Worm (Caenorhabditis elegans) whole organism, young adult: Measurements from ENCODE around the gene M05D6.2.

Source experiments
- B0019.2 ChIP-seq: fragments of 200-800 bp; sonication (Bioruptor generic); conservative IDR thresholded peaks from 2 replicates; pipeline ENCODE4 v1.3.6; 2022; ENCODE audit warnings: missing genetic modification reagents, missing genetic modification characterization, missing compliant biosample characterization
- C06A6.2 ChIP-seq: fragments of 200-800 bp; sonication (Bioruptor generic); conservative IDR thresholded peaks from 2 replicates; pipeline ENCODE4 v1.3.6; 2022; ENCODE audit warnings: missing genetic modification characterization, missing compliant biosample characterization
- D2030.7 ChIP-seq: fragments of 200-800 bp; sonication (Bioruptor generic); IDR thresholded peaks from 2 replicates; pipeline ENCODE4 v1.3.6; 2022; ENCODE audit warnings: missing genetic modification reagents, missing genetic modification characterization, missing compliant biosample characterization
- F10E7.11 ChIP-seq: sonication (generic microtip); optimal IDR thresholded peaks from 2 replicates; lab custom pipeline; 2017; ENCODE audit warnings: mild to moderate bottlenecking, missing genetic modification characterization, moderate library complexity, missing compliant biosample characterization
- F23B12.7 ChIP-seq: sonication (generic microtip); optimal IDR thresholded peaks from 2 replicates; lab custom pipeline; 2017; ENCODE audit warnings: missing genetic modification characterization, mild to moderate bottlenecking, missing compliant biosample characterization, antibody characterized with exemption, moderate library complexity; ENCODE audit not compliant: insufficient read depth
- F33H1.4 ChIP-seq: fragments of 200-800 bp; sonication (Bioruptor generic); IDR thresholded peaks from 2 replicates; pipeline ENCODE4 v1.3.6; 2022; ENCODE audit warnings: missing genetic modification reagents, missing genetic modification characterization, missing compliant biosample characterization
- F37B4.10 ChIP-seq: fragments of 200-800 bp; sonication (Bioruptor generic); IDR thresholded peaks from 2 replicates; pipeline ENCODE4 v1.3.6; 2022; ENCODE audit warnings: missing genetic modification characterization, missing compliant biosample characterization
- F39B2.1 ChIP-seq: fragments of 200-800 bp; sonication (Bioruptor generic); IDR thresholded peaks from 2 replicates; pipeline ENCODE4 v1.3.6; 2022; ENCODE audit warnings: missing genetic modification reagents, missing genetic modification characterization, missing compliant biosample characterization
- K11D2.4 ChIP-seq: fragments of 200-800 bp; sonication (Bioruptor generic); IDR thresholded peaks from 2 replicates; pipeline ENCODE4 v1.3.6; 2022; ENCODE audit warnings: missing genetic modification reagents, missing genetic modification characterization, missing compliant biosample characterization
- K12H6.12 ChIP-seq: fragments of 200-800 bp; sonication (Bioruptor generic); optimal IDR thresholded peaks from 2 replicates; lab custom pipeline; 2018; ENCODE audit warnings: mild to moderate bottlenecking, missing genetic modification characterization, missing compliant biosample characterization
- T26A5.8 ChIP-seq: sonication (generic microtip); optimal IDR thresholded peaks from 2 replicates; lab custom pipeline; 2016; ENCODE audit warnings: missing genetic modification characterization, missing compliant biosample characterization
- Y79H2A.3 ChIP-seq: fragments of 200-800 bp; sonication (Bioruptor generic); conservative IDR thresholded peaks from 2 replicates; pipeline ENCODE4 v1.3.6; 2022; ENCODE audit warnings: missing genetic modification reagents, missing genetic modification characterization, missing compliant biosample characterization
- ama-1 ChIP-seq, 3 experiments: fragments of 150-350 bp in 1 of 3; sonication (generic microtip) in 2 of 3; optimal IDR thresholded peaks; 2 replicates each; lab custom pipeline; 2014 to 2018; ENCODE audit warnings: missing biosample characterization in 2 of 3, missing genetic modification characterization in 2 of 3, missing genetic modification reagents in 2 of 3
- aptf-2 ChIP-seq: fragments of 200-800 bp; sonication (Bioruptor generic); conservative IDR thresholded peaks from 2 replicates; pipeline ENCODE4 v1.3.6; 2022; ENCODE audit warnings: missing genetic modification reagents, missing genetic modification characterization, missing compliant biosample characterization
- attf-5 ChIP-seq: fragments of 200-800 bp; sonication (Bioruptor generic); optimal IDR thresholded peaks from 2 replicates; lab custom pipeline; 2018; ENCODE audit warnings: mild to moderate bottlenecking, missing genetic modification characterization, missing compliant biosample characterization
- attf-6 ChIP-seq: fragments of 200-800 bp; sonication (Bioruptor generic); IDR thresholded peaks from 2 replicates; pipeline ENCODE4 v1.3.6; 2022; ENCODE audit warnings: missing genetic modification reagents, missing genetic modification characterization, missing compliant biosample characterization
- bed-2 ChIP-seq: fragments of 200-800 bp; sonication (Bioruptor generic); IDR thresholded peaks from 2 replicates; pipeline ENCODE4 v1.3.6; 2022; ENCODE audit warnings: missing genetic modification reagents, missing genetic modification characterization, missing compliant biosample characterization
- ccch-3 ChIP-seq: fragments of 200-800 bp; sonication (Bioruptor generic); optimal IDR thresholded peaks from 2 replicates; lab custom pipeline; 2018; ENCODE audit warnings: mild to moderate bottlenecking, missing genetic modification characterization, missing compliant biosample characterization
- cebp-1 ChIP-seq, 2 experiments: fragments of 200-800 bp in 1 of 2; sonication (Bioruptor generic) in 1 of 2; sonication (generic microtip) in 1 of 2; IDR thresholded peaks in 1 of 2; optimal IDR thresholded peaks in 1 of 2; 2 replicates each; pipeline versions ENCODE4 v1.3.6 to Lab custom; 2017 to 2022; ENCODE audit warnings: missing compliant biosample characterization in 2 of 2, missing genetic modification characterization in 2 of 2, mild to moderate bottlenecking in 1 of 2, missing genetic modification reagents in 1 of 2, moderate library complexity in 1 of 2
- cebp-2 ChIP-seq: fragments of 200-800 bp; sonication (Bioruptor generic); IDR thresholded peaks from 2 replicates; pipeline ENCODE4 v1.3.6; 2022; ENCODE audit warnings: missing genetic modification characterization, missing compliant biosample characterization
- ceh-40 ChIP-seq: fragments of 200-800 bp; sonication (Bioruptor generic); IDR thresholded peaks from 2 replicates; pipeline ENCODE4 v1.3.6; 2022; ENCODE audit warnings: missing genetic modification characterization, missing compliant biosample characterization
- ceh-58 ChIP-seq: fragments of 200-800 bp; sonication (Bioruptor generic); IDR thresholded peaks from 2 replicates; pipeline ENCODE4 v1.3.6; 2022; ENCODE audit warnings: missing genetic modification characterization, missing compliant biosample characterization
- ceh-91 ChIP-seq: fragments of 200-800 bp; sonication (Bioruptor generic); IDR thresholded peaks from 2 replicates; pipeline ENCODE4 v1.3.6; 2022; ENCODE audit warnings: missing genetic modification reagents, missing genetic modification characterization, missing compliant biosample characterization
- dpff-1 ChIP-seq: sonication (generic microtip); optimal IDR thresholded peaks from 2 replicates; lab custom pipeline; 2017; ENCODE audit warnings: mild to moderate bottlenecking, missing genetic modification characterization, missing compliant biosample characterization
- egrh-3 ChIP-seq: fragments of 200-800 bp; sonication (Bioruptor generic); IDR thresholded peaks from 2 replicates; pipeline ENCODE4 v1.3.6; 2022; ENCODE audit warnings: missing genetic modification reagents, missing genetic modification characterization, missing compliant biosample characterization
- fkh-3 ChIP-seq: sonication (generic microtip); optimal IDR thresholded peaks from 2 replicates; lab custom pipeline; 2016; ENCODE audit warnings: mild to moderate bottlenecking, missing genetic modification characterization, missing compliant biosample characterization
- gei-17 ChIP-seq: fragments of 200-800 bp; sonication (Bioruptor generic); optimal IDR thresholded peaks from 2 replicates; lab custom pipeline; 2018; ENCODE audit warnings: mild to moderate bottlenecking, missing genetic modification characterization, missing compliant biosample characterization
- hlh-12 ChIP-seq: sonication (generic microtip); optimal IDR thresholded peaks from 2 replicates; lab custom pipeline; 2016; ENCODE audit warnings: missing genetic modification characterization, missing compliant biosample characterization
- hlh-26 ChIP-seq: fragments of 200-800 bp; sonication (Bioruptor generic); conservative IDR thresholded peaks from 2 replicates; pipeline ENCODE4 v1.3.6; 2022; ENCODE audit warnings: missing genetic modification reagents, missing genetic modification characterization, missing compliant biosample characterization
- lag-1 ChIP-seq: fragments of 200-800 bp; sonication (Bioruptor generic); IDR thresholded peaks from 2 replicates; pipeline ENCODE4 v1.3.6; 2022; ENCODE audit warnings: missing genetic modification reagents, missing genetic modification characterization, missing compliant biosample characterization
- let-607 ChIP-seq, 2 experiments: fragments of 200-800 bp in 1 of 2; sonication (Bioruptor generic) in 1 of 2; sonication (generic microtip) in 1 of 2; optimal IDR thresholded peaks; 2 replicates each; lab custom pipeline; 2016 to 2018; ENCODE audit warnings: mild to moderate bottlenecking in 2 of 2, missing compliant biosample characterization in 2 of 2, missing genetic modification characterization in 2 of 2, moderate library complexity in 2 of 2, missing genotype in 1 of 2
- lin-26 ChIP-seq: fragments of 200-800 bp; sonication (Bioruptor generic); IDR thresholded peaks from 2 replicates; pipeline ENCODE4 v1.3.6; 2022; ENCODE audit warnings: missing genetic modification reagents, missing genetic modification characterization, missing compliant biosample characterization
- lin-54 ChIP-seq: fragments of 200-800 bp; sonication (Bioruptor generic); optimal IDR thresholded peaks from 2 replicates; lab custom pipeline; 2018; ENCODE audit warnings: mild to moderate bottlenecking, missing genetic modification characterization, missing compliant biosample characterization
- lsy-27 ChIP-seq: sonication (generic microtip); optimal IDR thresholded peaks from 2 replicates; lab custom pipeline; 2017; ENCODE audit warnings: missing genetic modification characterization, mild to moderate bottlenecking, missing compliant biosample characterization, antibody characterized with exemption, missing genotype, borderline replicate concordance; ENCODE audit not compliant: insufficient read depth
- madf-6 ChIP-seq: fragments of 200-800 bp; sonication (Bioruptor generic); IDR thresholded peaks from 2 replicates; pipeline ENCODE4 v1.3.6; 2022; ENCODE audit warnings: missing genetic modification reagents, missing genetic modification characterization, missing compliant biosample characterization
- mcd-1 ChIP-seq: fragments of 200-800 bp; sonication (Bioruptor generic); IDR thresholded peaks from 2 replicates; pipeline ENCODE4 v1.3.6; 2022; ENCODE audit warnings: missing genetic modification reagents, missing genetic modification characterization, missing compliant biosample characterization
- mes-4 ChIP-seq: sonication (generic microtip); optimal IDR thresholded peaks from 2 replicates; lab custom pipeline; 2016; ENCODE audit warnings: missing genotype, missing genetic modification characterization, missing compliant biosample characterization
- mxl-1 ChIP-seq: sonication (generic microtip); optimal IDR thresholded peaks from 2 replicates; lab custom pipeline; 2016; ENCODE audit warnings: missing genetic modification characterization, missing compliant biosample characterization
- nfya-2 ChIP-seq: fragments of 200-800 bp; sonication (Bioruptor generic); IDR thresholded peaks from 2 replicates; pipeline ENCODE4 v1.3.6; 2022; ENCODE audit warnings: missing genetic modification reagents, missing genetic modification characterization, missing compliant biosample characterization
- nhr-80 ChIP-seq: sonication (generic microtip); optimal IDR thresholded peaks from 2 replicates; lab custom pipeline; 2016; ENCODE audit warnings: missing genetic modification characterization, missing compliant biosample characterization
- nhr-90 ChIP-seq: sonication (generic microtip); optimal IDR thresholded peaks from 2 replicates; lab custom pipeline; 2016; ENCODE audit warnings: missing genotype, mild to moderate bottlenecking, missing genetic modification characterization, missing compliant biosample characterization
- pbrm-1 ChIP-seq: fragments of 200-800 bp; sonication (Bioruptor generic); IDR thresholded peaks from 2 replicates; pipeline ENCODE4 v1.3.6; 2022; ENCODE audit warnings: missing genetic modification reagents, missing genetic modification characterization, missing compliant biosample characterization
- sptf-2 ChIP-seq: fragments of 200-800 bp; sonication (Bioruptor generic); optimal IDR thresholded peaks from 2 replicates; lab custom pipeline; 2018; ENCODE audit warnings: mild to moderate bottlenecking, missing genetic modification characterization, missing compliant biosample characterization
- tlf-1 ChIP-seq: fragments of 200-800 bp; sonication (Bioruptor generic); optimal IDR thresholded peaks from 2 replicates; lab custom pipeline; 2018; ENCODE audit warnings: mild to moderate bottlenecking, missing genetic modification characterization, missing compliant biosample characterization
- unc-130 ChIP-seq: sonication (generic microtip); optimal IDR thresholded peaks from 2 replicates; lab custom pipeline; 2016; ENCODE audit warnings: missing genetic modification reagents, missing genetic modification characterization, missing compliant biosample characterization
- ztf-3 ChIP-seq: fragments of 200-800 bp; sonication (Bioruptor generic); optimal IDR thresholded peaks from 2 replicates; lab custom pipeline; 2018; ENCODE audit warnings: mild to moderate bottlenecking, missing genetic modification characterization, missing compliant biosample characterization

Gene M05D6.2

DNA sequence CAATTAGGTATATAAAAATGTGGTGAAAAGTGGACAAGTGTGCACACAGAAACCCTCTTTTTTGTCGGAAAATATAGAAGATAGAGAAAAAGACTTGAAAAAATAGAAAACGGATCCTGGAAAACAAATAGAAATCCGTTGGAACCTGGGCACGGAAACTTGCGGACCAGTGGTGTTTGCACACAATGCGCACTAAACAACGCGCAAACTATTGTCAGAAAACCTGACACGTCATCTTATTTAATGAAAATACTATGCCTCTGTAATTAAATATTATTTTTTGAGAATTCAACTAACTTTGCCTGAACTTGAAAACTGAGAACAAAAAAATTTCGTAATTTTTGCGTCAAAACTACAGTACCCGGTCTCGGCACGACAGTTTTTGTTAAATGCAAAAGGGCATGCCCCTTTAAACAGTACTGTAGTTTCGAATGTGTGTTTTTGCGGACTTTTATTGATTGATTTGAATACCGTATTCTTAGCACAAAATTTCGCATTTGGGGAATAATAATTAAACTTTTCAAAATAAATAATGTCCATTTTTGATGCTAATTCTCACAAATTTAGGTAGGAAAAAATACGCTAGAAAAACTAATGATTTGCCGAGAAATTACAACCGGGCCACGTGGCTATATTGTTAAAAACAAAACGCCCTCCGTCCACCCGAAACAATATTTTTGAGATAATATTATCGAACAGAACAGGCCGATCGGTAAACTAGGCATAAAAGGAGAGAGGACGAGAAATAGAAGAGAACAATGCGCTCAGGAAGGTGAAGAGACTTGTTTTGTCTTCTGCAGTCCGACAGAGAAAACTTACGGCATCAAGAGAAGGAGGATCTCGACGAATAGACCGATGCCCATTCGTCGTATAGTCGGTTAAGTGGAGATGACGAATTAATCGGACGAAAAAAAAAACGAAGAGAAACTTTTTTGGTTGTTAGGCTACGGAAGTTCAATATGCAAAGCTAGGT lies 38.7 kb upstream of the M05D6.2 start (continued):
- TF ChIP-seq F10E7.11 (tag; lab: Kevin White, UChicago): no peak
- no peak for TF ChIP-seq ztf-3 (GFP tag; lab: Kevin White, UChicago)
- TF ChIP-seq F23B12.7 (tag; lab: Kevin White, UChicago): no peak
- peak; percentile 79 to 85 for TF ChIP-seq let-607 (tag; optimal IDR thresholded peaks at IDR 0.05; lab: Kevin White, UChicago)
- TF ChIP-seq K11D2.4 (GFP tag; lab: Robert Waterston, UW): no peak
- TF ChIP-seq C06A6.2 (GFP tag; lab: Robert Waterston, UW): no peak
- TF ChIP-seq T26A5.8 (tag; lab: Kevin White, UChicago): no peak
- no peak for TF ChIP-seq attf-5 (GFP tag; lab: Kevin White, UChicago)
- no peak for TF ChIP-seq ama-1 (optimal IDR thresholded peaks at IDR 0.05; lab: Kevin White, UChicago)
- TF ChIP-seq ama-1 (GFP tag; optimal IDR thresholded peaks at IDR 0.05; lab: Kevin White, UChicago): no peak
- TF ChIP-seq dpff-1 (tag; lab: Kevin White, UChicago): no peak
- no peak for TF ChIP-seq attf-6 (GFP tag; lab: Robert Waterston, UW)
- no peak for TF ChIP-seq ccch-3
- TF ChIP-seq mxl-1 (tag; lab: Kevin White, UChicago): no peak
- no peak for TF ChIP-seq mes-4 (tag; lab: Kevin White, UChicago)
- TF ChIP-seq gei-17 (GFP tag; lab: Kevin White, UChicago): no peak
- TF ChIP-seq mcd-1 (GFP tag; lab: Robert Waterston, UW): no peak
- no peak for TF ChIP-seq hlh-12
- no peak for TF ChIP-seq unc-130 (GFP tag; lab: Kevin White, UChicago)
- TF ChIP-seq ceh-91 (GFP tag; lab: Robert Waterston, UW): peak; percentile 70
- TF ChIP-seq fkh-3: no peak
- TF ChIP-seq sptf-2 (GFP tag; lab: Kevin White, UChicago): no peak
- TF ChIP-seq ceh-40 (GFP tag; lab: Robert Waterston, UW): no peak
- TF ChIP-seq nfya-2 (GFP tag; lab: Robert Waterston, UW): no peak
- TF ChIP-seq pbrm-1: no peak
- TF ChIP-seq F33H1.4 (GFP tag; lab: Robert Waterston, UW): peak; percentile 83
- no peak for TF ChIP-seq F39B2.1 (GFP tag; lab: Robert Waterston, UW)
- no peak for TF ChIP-seq hlh-26
- no peak for TF ChIP-seq cebp-1 (GFP tag; IDR thresholded peaks at IDR 0.05; lab: Robert Waterston, UW)
- TF ChIP-seq cebp-1 (tag; optimal IDR thresholded peaks at IDR 0.05; lab: Kevin White, UChicago): no peak
- peak; percentile 38; the same call in 1 of the 2 replicates for TF ChIP-seq B0019.2 (GFP tag; lab: Robert Waterston, UW)
- TF ChIP-seq egrh-3 (GFP tag; lab: Robert Waterston, UW): no peak
- no peak for TF ChIP-seq ceh-58 (GFP tag; lab: Robert Waterston, UW)
- no peak for TF ChIP-seq tlf-1 (GFP tag; lab: Kevin White, UChicago)
- no peak for TF ChIP-seq nhr-80 (tag; lab: Kevin White, UChicago)
- no peak for TF ChIP-seq K12H6.12
- TF ChIP-seq aptf-2 (GFP tag; lab: Robert Waterston, UW): no peak
- TF ChIP-seq lin-26 (GFP tag; lab: Robert Waterston, UW): no peak
- no peak for TF ChIP-seq bed-2 (GFP tag; lab: Robert Waterston, UW)
- no peak for TF ChIP-seq lag-1 (GFP tag; lab: Robert Waterston, UW)
- no peak for TF ChIP-seq F37B4.10
- no peak for TF ChIP-seq cebp-2
- TF ChIP-seq madf-6 (GFP tag; lab: Robert Waterston, UW): peak; percentile 87
- TF ChIP-seq Y79H2A.3: no peak
- TF ChIP-seq lsy-27 (tag; lab: Kevin White, UChicago): no peak
- peak; percentile 47 for TF ChIP-seq lin-54 (GFP tag; lab: Kevin White, UChicago)
- TF ChIP-seq D2030.7 (GFP tag; lab: Robert Waterston, UW): peak; percentile 76
- no peak for TF ChIP-seq nhr-90 (tag; lab: Kevin White, UChicago)
